Worm (Caenorhabditis elegans): Measurements from ENCODE around the gene memb-1.

DNA sequence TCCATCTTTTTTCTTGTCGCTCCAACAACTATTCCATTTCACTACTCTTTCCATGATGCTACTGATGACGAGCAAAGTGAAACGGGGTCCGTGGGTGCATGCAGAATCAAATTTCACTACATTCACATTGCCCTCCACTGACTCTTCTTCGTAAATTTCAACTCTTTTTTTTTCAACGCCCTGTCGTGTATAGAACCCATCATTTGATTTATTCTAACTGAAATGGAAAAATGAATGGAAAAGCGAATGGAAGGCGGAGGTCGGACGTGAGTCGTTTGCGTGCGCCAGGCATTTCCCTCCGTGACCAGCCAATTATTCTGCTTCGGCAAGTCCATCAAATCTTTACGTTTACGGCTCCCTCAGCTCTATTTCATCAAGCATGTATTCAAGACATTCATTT lies 2.5 kb upstream of the memb-1 start:
- TF ChIP-seq flt-1 (GFP tag; IDR thresholded peaks at IDR 0.05) (no peak), hnd-1 (tag; optimal IDR thresholded peaks at IDR 0.05) (no peak), ama-1 (optimal IDR thresholded peaks at IDR 0.05) (no peak), tbx-11 (GFP tag; IDR thresholded peaks at IDR 0.05) (no peak), pes-1 (GFP tag; IDR thresholded peaks at IDR 0.05) (no peak), ceh-36 (tag; optimal IDR thresholded peaks at IDR 0.05) (no peak), hmg-4 (GFP tag; optimal IDR thresholded peaks at IDR 0.05) (no peak), ceh-13 (GFP tag; optimal IDR thresholded peaks at IDR 0.05) (no peak), ets-7 (tag; optimal IDR thresholded peaks at IDR 0.05) (no peak), sea-1 (GFP tag; conservative IDR thresholded peaks at IDR 0.05) (no peak), F13C5.2 (tag; optimal IDR thresholded peaks at IDR 0.05) (no peak), B0310.2 (tag; optimal IDR thresholded peaks at IDR 0.05) (no peak), tra-4 (tag; optimal IDR thresholded peaks at IDR 0.05) (no peak), tbx-37 (GFP tag; conservative IDR thresholded peaks at IDR 0.05) (no peak)

Data from whole organism, early embryonic.